Fruit fly (Drosophila melanogaster) whole organism, embryonic: Measurements from ENCODE around the gene CG32564.
A peak's percentile ranks its signal among the peaks of the same experiment; 100 is the strongest.

Experiments used
- Abd-B ChIP-seq: fragments of 200-800 bp; sonication (Bioruptor generic); optimal IDR thresholded peaks from 2 replicates; lab custom pipeline; 2018; ENCODE audit warnings: missing biosample characterization, mild to moderate bottlenecking, missing genetic modification characterization, moderate library complexity
- CG1024 ChIP-seq: fragments of 200-800 bp; sonication (Bioruptor generic); IDR thresholded peaks from 2 replicates; pipeline ENCODE4 v1.3.6; 2022; ENCODE audit warnings: missing biosample characterization, missing genetic modification characterization
- CG10366 ChIP-seq: fragments of 200-800 bp; sonication (Bioruptor generic); IDR thresholded peaks from 2 replicates; pipeline ENCODE4 v1.3.6; 2022; ENCODE audit warnings: missing biosample characterization, missing genetic modification characterization
- Dip3 ChIP-seq: fragments of 200-800 bp; sonication (Bioruptor generic); optimal IDR thresholded peaks from 3 replicates; lab custom pipeline; 2016; ENCODE audit warnings: missing biosample characterization, missing genetic modification characterization

dm6 chrX:17175558-17176189, 30.5 kb upstream of the CG32564 start:
- TF ChIP-seq Abd-B (GFP tag; lab: Kevin White, UChicago) = no peak
- peak; percentile 17 for TF ChIP-seq Dip3 (GFP tag; lab: Kevin White, UChicago)
- no peak for TF ChIP-seq CG1024 (GFP tag; lab: Robert Waterston, UW)
- peak; percentile 40; the same call in 1 of the 2 replicates for TF ChIP-seq CG10366
